Worm (Caenorhabditis elegans): ENCODE results near the gene nrsn-1.

DNA sequence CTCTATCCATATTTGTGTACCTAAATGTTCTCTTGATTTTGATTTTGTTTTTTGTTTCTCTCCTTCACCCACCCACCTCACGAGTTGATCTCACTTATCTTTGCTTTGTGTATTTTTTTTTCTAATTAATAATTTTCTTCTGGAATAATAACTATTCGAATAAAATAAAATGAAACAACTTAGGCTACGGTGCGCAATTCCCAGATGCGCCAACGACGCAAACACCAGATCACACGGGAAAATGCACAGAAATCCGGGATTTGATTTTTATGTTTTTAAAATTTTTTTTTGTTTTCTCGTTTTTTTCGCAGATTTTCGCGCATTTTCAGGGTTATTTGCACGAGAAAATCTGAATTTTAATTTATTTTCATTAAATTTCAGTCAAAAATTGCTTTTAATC is 29.5 kb downstream of the nrsn-1 start:
- no peak for TF ChIP-seq nhr-12 (tag; optimal IDR thresholded peaks at IDR 0.05)
- no peak for TF ChIP-seq ZK546.5 (tag; optimal IDR thresholded peaks at IDR 0.05)
- TF ChIP-seq hmg-11 (tag; optimal IDR thresholded peaks at IDR 0.05) = no peak
- TF ChIP-seq nhr-237 (tag; optimal IDR thresholded peaks at IDR 0.05) = no peak
- TF ChIP-seq unc-39 (tag; optimal IDR thresholded peaks at IDR 0.05) = no peak
- TF ChIP-seq elt-3 (tag; optimal IDR thresholded peaks at IDR 0.05) = no peak
